Worm (Caenorhabditis elegans): ENCODE measurements around the gene srg-10.

The srg-10 gene

ce11 chrIII:4656415-4656814 lies 21.2 kb upstream of the srg-10 start:
- TF ChIP-seq nhr-71 (tag; optimal IDR thresholded peaks at IDR 0.05) (peak; percentile 62), lin-35 (GFP tag; optimal IDR thresholded peaks at IDR 0.05) (peak in 1 of 2 experiments; percentile 53), grh-1 (GFP tag; IDR thresholded peaks at IDR 0.05) (no peak), nhr-47 (tag; optimal IDR thresholded peaks at IDR 0.05) (peak; percentile 67), unc-86 (tag; optimal IDR thresholded peaks at IDR 0.05) (peak; percentile 64), ceh-8 (GFP tag; optimal IDR thresholded peaks at IDR 0.05) (no peak), lin-13 (GFP tag; optimal IDR thresholded peaks at IDR 0.05) (no peak), unc-62 (GFP tag; optimal IDR thresholded peaks at IDR 0.05) (no peak), ceh-88 (GFP tag; IDR thresholded peaks at IDR 0.05) (no peak), lsy-2 (tag; optimal IDR thresholded peaks at IDR 0.05) (peak in 1 of 2 experiments; percentile 65), fkh-8 (tag; optimal IDR thresholded peaks at IDR 0.05) (peak; percentile 76), snu-23 (GFP tag; optimal IDR thresholded peaks at IDR 0.05) (peak; percentile 58), pag-3 (tag; optimal IDR thresholded peaks at IDR 0.05; ENCODE audit: borderline replicate concordance, insufficient read depth) (no peak), mdl-1 (tag; optimal IDR thresholded peaks at IDR 0.05) (no peak), nhr-19 (GFP tag; conservative IDR thresholded peaks at IDR 0.05) (0 out of 2 replicates have a peak, but pooled peaks have one; percentile 3), mep-1 (tag; optimal IDR thresholded peaks at IDR 0.05) (peak; percentile 41), hlh-17 (GFP tag; optimal IDR thresholded peaks at IDR 0.05; ENCODE audit: borderline replicate concordance) (no peak), vab-15 (tag; optimal IDR thresholded peaks at IDR 0.05) (no peak), nhr-11 (tag; optimal IDR thresholded peaks at IDR 0.05) (no peak), isw-1 (GFP tag; IDR thresholded peaks at IDR 0.05) (peak; percentile 36), mab-9 (GFP tag; IDR thresholded peaks at IDR 0.05) (0 out of 2 replicates have a peak, but pooled peaks have one; percentile 8), zag-1 (tag; optimal IDR thresholded peaks at IDR 0.05) (no peak), nhr-28 (tag; optimal IDR thresholded peaks at IDR 0.05) (no peak), nhr-90 (tag; optimal IDR thresholded peaks at IDR 0.05; ENCODE audit: poor library complexity) (no peak), sox-4 (tag; optimal IDR thresholded peaks at IDR 0.05) (peak; percentile 12), fkh-10 (GFP tag; optimal IDR thresholded peaks at IDR 0.05) (peak; percentile 38), F16B12.6 (tag; optimal IDR thresholded peaks at IDR 0.05) (no peak), nhr-85 (tag) (no peak), zip-4 (GFP tag; optimal IDR thresholded peaks at IDR 0.05) (no peak), lir-3 (tag; optimal IDR thresholded peaks at IDR 0.05; ENCODE audit: poor library complexity) (no peak), C04F5.9 (tag; optimal IDR thresholded peaks at IDR 0.05) (no peak), hpl-2 (GFP tag; optimal IDR thresholded peaks at IDR 0.05) (no peak), aha-1 (tag; optimal IDR thresholded peaks at IDR 0.05) (no peak), efl-1 (optimal IDR thresholded peaks at IDR 0.05) (peak; percentile 31 to 40), efl-1 (GFP tag; optimal IDR thresholded peaks at IDR 0.05 in 1 of 2) (peak in 1 of 2 experiments; percentile 11), egl-27 (tag; optimal IDR thresholded peaks at IDR 0.05) (no peak), pqm-1 (tag; optimal IDR thresholded peaks at IDR 0.05) (no peak), skn-1 (tag; optimal IDR thresholded peaks at IDR 0.05) (peak; percentile 36), ceh-82 (tag; optimal IDR thresholded peaks at IDR 0.05) (peak; percentile 51 to 67 (median 53)), elt-3 (tag; optimal IDR thresholded peaks at IDR 0.05) (no peak), unc-130 (tag; optimal IDR thresholded peaks at IDR 0.05) (no peak), lin-15B (tag; optimal IDR thresholded peaks at IDR 0.05) (no peak), ceh-90 (tag; optimal IDR thresholded peaks at IDR 0.05) (no peak), ets-5 (GFP tag; IDR thresholded peaks at IDR 0.05) (no peak), fkh-4 (tag; optimal IDR thresholded peaks at IDR 0.05; ENCODE audit: borderline replicate concordance) (no peak), aly-2 (tag; optimal IDR thresholded peaks at IDR 0.05) (no peak), nhr-84 (tag; optimal IDR thresholded peaks at IDR 0.05) (no peak), ceh-63 (GFP tag; optimal IDR thresholded peaks at IDR 0.05) (peak; percentile 25), xbp-1 (tag; optimal IDR thresholded peaks at IDR 0.05) (peak; percentile 29), dpl-1 (GFP tag; optimal IDR thresholded peaks at IDR 0.05) (peak in 1 of 3 experiments; percentile 8), rnt-1 (tag; optimal IDR thresholded peaks at IDR 0.05) (peak; percentile 13), tbx-2 (tag; optimal IDR thresholded peaks at IDR 0.05) (peak; percentile 62), nhr-12 (tag; optimal IDR thresholded peaks at IDR 0.05) (no peak)

All from whole organism, L1 larva.